Fruit fly (Drosophila melanogaster): ENCODE data around the gene KLHL18.

KLHL18 gene

DNA sequence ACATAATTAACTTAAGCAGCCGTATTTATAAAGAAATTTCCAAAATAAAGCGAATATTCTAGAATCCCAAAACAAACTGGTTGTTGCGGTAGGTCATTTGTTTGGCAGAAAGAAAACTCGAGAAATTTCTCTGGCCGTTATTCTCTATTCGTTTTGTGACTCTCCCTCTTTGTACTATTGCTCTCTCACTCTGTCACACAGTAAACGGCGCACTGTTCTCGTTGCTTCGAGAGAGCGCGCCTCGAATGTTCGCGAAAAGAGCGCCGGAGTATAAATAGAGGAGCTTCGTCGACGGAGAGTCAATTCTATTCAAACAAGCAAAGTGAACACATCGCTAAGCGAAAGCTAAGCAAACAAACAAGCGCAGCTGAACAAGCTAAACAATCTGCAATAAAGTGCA lies 52.0 kb downstream of the KLHL18 start, which contains the start of gene Hsp70Ab:
Gene Hsp70Ab, plus strand, starts transcription at position 301 of the 400 bp plus-strand sequence.
- TF ChIP-seq onecut (GFP tag; IDR thresholded peaks at IDR 0.05): 0 out of 2 replicates have a peak, but pooled peaks have one; percentile 14
